Worm (Caenorhabditis elegans): ENCODE measurements around the gene cnc-8.

The cnc-8 gene

DNA sequence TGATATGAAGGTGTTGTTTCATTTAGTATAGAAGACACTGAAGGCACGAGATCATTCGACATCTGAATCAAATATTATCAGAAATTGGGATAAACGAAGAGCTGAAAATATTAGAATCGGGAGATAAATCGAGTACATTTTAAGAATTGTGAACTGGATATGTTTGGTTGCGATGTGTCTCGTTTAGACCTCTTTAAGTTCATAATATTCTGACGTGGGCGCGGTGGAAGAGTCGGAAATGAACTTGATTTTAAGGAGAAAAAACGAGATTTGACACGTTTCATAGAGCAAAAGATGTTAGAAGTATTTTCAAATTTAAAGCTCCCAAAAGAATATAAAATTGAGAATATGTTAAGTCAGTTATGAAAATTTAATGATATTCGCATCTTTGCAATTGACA, 20.8 kb upstream of the cnc-8 start, which contains the start of gene npr-6:
npr-6 (minus strand) TSS at position 101 of the 400 bp plus-strand sequence.
- TF ChIP-seq lin-15B (tag; optimal IDR thresholded peaks at IDR 0.05) (no peak), zag-1 (tag; optimal IDR thresholded peaks at IDR 0.05) (no peak), lsy-2 (tag; optimal IDR thresholded peaks at IDR 0.05) (no peak), fkh-10 (GFP tag; optimal IDR thresholded peaks at IDR 0.05) (no peak), xbp-1 (tag; optimal IDR thresholded peaks at IDR 0.05) (no peak), pqm-1 (tag; optimal IDR thresholded peaks at IDR 0.05) (no peak), lin-35 (GFP tag; optimal IDR thresholded peaks at IDR 0.05) (no peak), unc-86 (tag; optimal IDR thresholded peaks at IDR 0.05) (no peak), mdl-1 (tag; optimal IDR thresholded peaks at IDR 0.05) (no peak), unc-130 (tag; optimal IDR thresholded peaks at IDR 0.05) (no peak), snu-23 (GFP tag; optimal IDR thresholded peaks at IDR 0.05) (no peak), alr-1 (tag; optimal IDR thresholded peaks at IDR 0.05; ENCODE audit: borderline replicate concordance) (no peak), unc-30 (tag; optimal IDR thresholded peaks at IDR 0.05) (no peak), ceh-8 (GFP tag; optimal IDR thresholded peaks at IDR 0.05) (no peak), mep-1 (tag; optimal IDR thresholded peaks at IDR 0.05) (no peak), isw-1 (GFP tag; IDR thresholded peaks at IDR 0.05) (no peak)

DNA sequence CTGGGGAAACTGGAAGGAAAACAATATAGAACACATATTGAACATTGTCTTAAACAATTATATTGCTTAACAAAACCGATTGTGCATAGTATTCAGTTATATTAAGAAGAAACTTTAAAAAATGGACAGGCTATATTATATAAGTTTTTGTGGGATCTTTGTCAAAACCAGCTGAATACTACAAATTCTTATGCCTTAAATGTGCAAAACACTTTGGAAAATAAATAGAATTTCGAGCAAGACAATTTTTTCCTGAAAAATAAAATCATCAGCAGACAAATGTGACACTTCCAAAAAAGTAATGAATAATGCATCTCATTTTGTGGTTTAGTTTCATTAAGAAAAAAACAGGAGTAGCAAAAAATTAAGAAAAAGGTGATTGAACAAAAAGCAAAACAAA, 9.0 kb upstream of the cnc-8 start:
- no peak for TF ChIP-seq zag-1 (tag; optimal IDR thresholded peaks at IDR 0.05)
- TF ChIP-seq efl-1 (optimal IDR thresholded peaks at IDR 0.05), result no peak
- TF ChIP-seq efl-1 (GFP tag; optimal IDR thresholded peaks at IDR 0.05 in 1 of 2), result peak in 1 of 2 experiments; percentile 60

DNA sequence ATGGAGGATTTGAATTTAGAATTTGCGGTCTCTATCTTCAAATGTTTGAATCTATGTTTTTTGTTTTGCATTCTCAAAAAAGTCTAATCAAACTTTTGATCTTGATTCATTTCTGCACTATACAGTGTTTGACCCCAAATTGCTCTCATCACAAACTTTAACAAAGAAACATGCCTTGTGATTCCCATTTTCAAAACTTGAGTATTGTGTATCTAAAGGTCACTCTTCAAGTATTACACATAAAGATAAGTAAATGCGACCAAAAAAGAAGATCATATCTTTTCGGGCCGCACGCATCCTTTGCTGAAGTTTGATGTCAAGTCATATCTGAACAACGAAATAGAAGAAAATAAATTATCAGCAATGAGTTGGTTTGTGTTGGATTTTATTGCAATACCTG, 4.5 kb upstream of the cnc-8 start:
- TF ChIP-seq grh-1 (GFP tag; IDR thresholded peaks at IDR 0.05) (0 out of 2 replicates have a peak, but pooled peaks have one; percentile 19), nhr-12 (tag; optimal IDR thresholded peaks at IDR 0.05) (no peak), snu-23 (GFP tag; optimal IDR thresholded peaks at IDR 0.05) (peak; percentile 8), F16B12.6 (tag; optimal IDR thresholded peaks at IDR 0.05) (no peak), nhr-19 (GFP tag; conservative IDR thresholded peaks at IDR 0.05) (no peak), elt-3 (tag; optimal IDR thresholded peaks at IDR 0.05) (peak in 1 of 6 experiments; percentile 9), nhr-85 (tag) (peak; percentile 93), nhr-71 (tag; optimal IDR thresholded peaks at IDR 0.05) (peak; percentile 38), nhr-20 (tag; optimal IDR thresholded peaks at IDR 0.05) (peak; percentile 75), lin-14 (GFP tag; optimal IDR thresholded peaks at IDR 0.05) (peak; percentile 48)

DNA sequence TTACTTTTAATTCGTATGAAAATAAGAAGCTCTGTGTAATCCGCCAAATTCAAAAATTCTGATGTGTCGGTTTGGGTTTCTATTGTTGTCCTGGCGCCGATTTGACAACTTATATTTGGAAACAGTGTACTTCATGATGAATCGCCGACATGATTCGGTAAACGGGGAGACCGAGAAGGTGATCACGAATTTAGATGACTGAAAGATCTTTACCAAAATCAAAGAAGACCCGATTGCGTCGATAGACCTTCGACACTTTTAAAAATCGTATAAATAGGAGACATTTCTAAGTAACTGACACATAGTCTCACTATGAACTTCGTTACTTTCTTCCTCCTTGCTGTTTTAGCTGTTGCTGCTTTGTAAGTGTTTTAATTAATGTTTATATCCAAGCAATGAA, 4.0 kb upstream of the cnc-8 start, which contains the start of gene fip-5:
fip-5 (plus strand) TSS at position 312 of the 400 bp plus-strand sequence.
- TF ChIP-seq zag-1 (tag; optimal IDR thresholded peaks at IDR 0.05), result no peak
- TF ChIP-seq fos-1 (tag; optimal IDR thresholded peaks at IDR 0.05), result no peak
- no peak for TF ChIP-seq lin-39 (tag; optimal IDR thresholded peaks at IDR 0.05)
- TF ChIP-seq efl-1 (optimal IDR thresholded peaks at IDR 0.05), result no peak
- TF ChIP-seq efl-1 (GFP tag; optimal IDR thresholded peaks at IDR 0.05 in 1 of 2), result no peak
- TF ChIP-seq nhr-19 (GFP tag; conservative IDR thresholded peaks at IDR 0.05), result no peak
- TF ChIP-seq zip-4 (GFP tag; optimal IDR thresholded peaks at IDR 0.05), result no peak
- TF ChIP-seq Y116A8C.19 (tag; optimal IDR thresholded peaks at IDR 0.05; ENCODE audit: borderline replicate concordance), result no peak
- no peak for TF ChIP-seq lin-15B (tag; optimal IDR thresholded peaks at IDR 0.05)
- no peak for TF ChIP-seq isw-1 (GFP tag; IDR thresholded peaks at IDR 0.05)
- no peak for TF ChIP-seq unc-30 (tag; optimal IDR thresholded peaks at IDR 0.05)

DNA sequence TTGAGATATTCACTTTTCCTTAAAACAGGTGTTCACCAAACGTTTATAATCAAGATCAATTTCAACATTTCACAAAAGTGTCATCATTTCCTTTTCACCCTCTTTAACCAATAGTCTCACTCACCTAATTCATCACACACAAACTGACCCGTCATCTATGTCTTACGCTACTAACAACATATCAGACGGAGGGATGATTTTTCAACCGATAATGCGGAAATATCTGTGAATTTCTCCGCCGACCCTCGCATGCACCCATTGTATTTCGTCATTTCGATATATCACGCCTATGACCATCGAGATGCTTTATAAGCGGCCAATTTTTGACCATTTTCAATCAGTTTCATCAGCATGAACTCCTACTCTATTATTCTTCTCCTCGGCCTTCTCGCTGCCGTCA, 2.2 kb upstream of the cnc-8 start, which contains the start of gene fipr-21:
fipr-21 (plus strand) TSS at position 352 of the 400 bp plus-strand sequence.
- TF ChIP-seq fkh-10 (GFP tag; optimal IDR thresholded peaks at IDR 0.05), result no peak
- peak in 1 of 2 experiments; percentile 11 for TF ChIP-seq lsy-2 (tag; optimal IDR thresholded peaks at IDR 0.05)
- TF ChIP-seq elt-2 (tag; optimal IDR thresholded peaks at IDR 0.05), result no peak
- TF ChIP-seq zip-4 (GFP tag; optimal IDR thresholded peaks at IDR 0.05), result no peak
- no peak for TF ChIP-seq vab-15 (tag; optimal IDR thresholded peaks at IDR 0.05)
- TF ChIP-seq unc-86 (tag; optimal IDR thresholded peaks at IDR 0.05), result no peak
- TF ChIP-seq fkh-4 (tag; optimal IDR thresholded peaks at IDR 0.05; ENCODE audit: borderline replicate concordance), result no peak
- TF ChIP-seq elt-3 (tag; optimal IDR thresholded peaks at IDR 0.05), result peak in 2 of 6 experiments; percentile 8 to 67
- TF ChIP-seq nhr-71 (tag; optimal IDR thresholded peaks at IDR 0.05), result peak; percentile 32
- peak; percentile 88 for TF ChIP-seq blmp-1 (tag; optimal IDR thresholded peaks at IDR 0.05)
- TF ChIP-seq snu-23 (GFP tag; optimal IDR thresholded peaks at IDR 0.05), result peak; percentile 44
- TF ChIP-seq nhr-19 (GFP tag; conservative IDR thresholded peaks at IDR 0.05), result no peak
- no peak for TF ChIP-seq ces-1 (GFP tag; optimal IDR thresholded peaks at IDR 0.05)
- TF ChIP-seq mep-1 (tag; optimal IDR thresholded peaks at IDR 0.05), result peak; percentile 25
- peak; percentile 63 for TF ChIP-seq nhr-20 (tag; optimal IDR thresholded peaks at IDR 0.05)
- no peak for TF ChIP-seq ztf-4 (tag; optimal IDR thresholded peaks at IDR 0.05)
- TF ChIP-seq lin-13 (GFP tag; optimal IDR thresholded peaks at IDR 0.05), result no peak
- TF ChIP-seq Y116A8C.19 (tag; optimal IDR thresholded peaks at IDR 0.05; ENCODE audit: borderline replicate concordance), result no peak
- no peak for TF ChIP-seq ama-1 (optimal IDR thresholded peaks at IDR 0.05)
- no peak for TF ChIP-seq fkh-8 (tag; optimal IDR thresholded peaks at IDR 0.05)
- TF ChIP-seq egl-27 (tag; optimal IDR thresholded peaks at IDR 0.05), result no peak
- no peak for TF ChIP-seq lir-3 (tag; optimal IDR thresholded peaks at IDR 0.05; ENCODE audit: poor library complexity)
- no peak for TF ChIP-seq tlp-1 (tag; optimal IDR thresholded peaks at IDR 0.05)
- TF ChIP-seq lin-39 (tag; optimal IDR thresholded peaks at IDR 0.05), result no peak
